Worm (Caenorhabditis elegans) whole organism, early embryonic: ENCODE results near the gene rpoa-12.

Source experiments
- B0310.2 ChIP-seq: sonication (generic microtip); optimal IDR thresholded peaks from 2 replicates; lab custom pipeline; 2016; ENCODE audit warnings: mild to moderate bottlenecking, missing genetic modification characterization, missing compliant biosample characterization
- F13C5.2 ChIP-seq: sonication (generic microtip); optimal IDR thresholded peaks from 2 replicates; lab custom pipeline; 2017; ENCODE audit warnings: mild to moderate bottlenecking, missing genetic modification characterization, inconsistent platforms, missing compliant biosample characterization
- aly-1 ChIP-seq: sonication (generic microtip); optimal IDR thresholded peaks from 2 replicates; lab custom pipeline; 2016; ENCODE audit warnings: missing genetic modification characterization, missing compliant biosample characterization
- ama-1 ChIP-seq: fragments of 150-350 bp; optimal IDR thresholded peaks from 2 replicates; lab custom pipeline; 2014
- ceh-13 ChIP-seq: fragments of 200-800 bp; sonication (Bioruptor generic); optimal IDR thresholded peaks from 2 replicates; lab custom pipeline; 2018; ENCODE audit warnings: mild to moderate bottlenecking, missing genetic modification characterization, missing compliant biosample characterization
- ceh-36 ChIP-seq: sonication (generic microtip); optimal IDR thresholded peaks from 2 replicates; lab custom pipeline; 2016; ENCODE audit warnings: missing genetic modification characterization, inconsistent platforms, missing compliant biosample characterization
- ets-7 ChIP-seq: sonication (generic microtip); optimal IDR thresholded peaks from 2 replicates; lab custom pipeline; 2016; ENCODE audit warnings: missing genotype, missing genetic modification characterization, missing compliant biosample characterization
- flt-1 ChIP-seq: fragments of 200-800 bp; sonication (Bioruptor generic); IDR thresholded peaks from 2 replicates; pipeline ENCODE4 v1.3.6; 2022; ENCODE audit warnings: missing genetic modification characterization, missing compliant biosample characterization
- hmbx-1 ChIP-seq: sonication (generic microtip); optimal IDR thresholded peaks from 2 replicates; lab custom pipeline; 2016; ENCODE audit warnings: mild to moderate bottlenecking, missing genetic modification characterization, missing compliant biosample characterization
- hmg-4 ChIP-seq: fragments of 200-800 bp; sonication (Bioruptor generic); optimal IDR thresholded peaks from 2 replicates; lab custom pipeline; 2018; ENCODE audit warnings: mild to moderate bottlenecking, missing genetic modification characterization, missing compliant biosample characterization
- hnd-1 ChIP-seq: sonication (generic microtip); optimal IDR thresholded peaks from 2 replicates; lab custom pipeline; 2016; ENCODE audit warnings: missing genetic modification characterization, missing compliant biosample characterization
- pes-1 ChIP-seq: fragments of 200-800 bp; sonication (Bioruptor generic); IDR thresholded peaks from 2 replicates; pipeline ENCODE4 v1.3.6; 2022; ENCODE audit warnings: missing genetic modification reagents, missing genetic modification characterization, missing compliant biosample characterization
- scrt-1 ChIP-seq: fragments of 200-800 bp; sonication (Bioruptor generic); IDR thresholded peaks from 2 replicates; pipeline ENCODE4 v1.3.6; 2022; ENCODE audit warnings: missing genetic modification characterization, missing compliant biosample characterization
- sea-1 ChIP-seq: fragments of 200-800 bp; sonication (Bioruptor generic); conservative IDR thresholded peaks from 2 replicates; pipeline ENCODE4 v1.3.6; 2022; ENCODE audit warnings: missing genetic modification characterization, missing compliant biosample characterization
- tbx-11 ChIP-seq: fragments of 200-800 bp; sonication (Bioruptor generic); IDR thresholded peaks from 2 replicates; pipeline ENCODE4 v1.3.6; 2022; ENCODE audit warnings: missing genetic modification characterization, missing compliant biosample characterization
- tbx-37 ChIP-seq: fragments of 200-800 bp; sonication (Bioruptor generic); conservative IDR thresholded peaks from 2 replicates; pipeline ENCODE4 v1.3.6; 2022; ENCODE audit warnings: missing genetic modification reagents, missing genetic modification characterization, missing compliant biosample characterization
- tra-4 ChIP-seq: sonication (generic microtip); optimal IDR thresholded peaks from 2 replicates; lab custom pipeline; 2017; ENCODE audit warnings: missing genetic modification characterization, missing compliant biosample characterization

Gene rpoa-12

ce11 chrV:14394743-14395142 is 28.4 kb downstream of the rpoa-12 start, which contains the start of gene C15H11.13:
Gene C15H11.13, plus strand, starts transcription at chrV:14395043.
- TF ChIP-seq ama-1 (lab: Kevin White, UChicago) (no peak), aly-1 (no peak), flt-1 (GFP tag; lab: Robert Waterston, UW) (no peak), scrt-1 (GFP tag; lab: Robert Waterston, UW) (no peak), tbx-11 (no peak), hnd-1 (tag; lab: Kevin White, UChicago) (no peak), ceh-13 (no peak), hmbx-1 (tag; lab: Kevin White, UChicago) (no peak), tbx-37 (no peak), B0310.2 (no peak), ets-7 (tag; lab: Kevin White, UChicago) (no peak), pes-1 (GFP tag; lab: Robert Waterston, UW) (no peak), tra-4 (tag; lab: Kevin White, UChicago) (no peak), sea-1 (no peak)

- TF ChIP-seq F13C5.2 (tag; lab: Kevin White, UChicago) (no peak), pes-1 (GFP tag; lab: Robert Waterston, UW) (no peak), hmbx-1 (tag; lab: Kevin White, UChicago) (no peak), scrt-1 (GFP tag; lab: Robert Waterston, UW) (no peak), aly-1 (no peak), ets-7 (tag; lab: Kevin White, UChicago) (no peak)
These were observed 29.6 kb downstream of the rpoa-12 start, which contains the start of gene C15H11.1 for ce11 chrV:14393504-14393903. Gene C15H11.1, plus strand, starts transcription at chrV:14393804.

- TF ChIP-seq ceh-13, result no peak
- TF ChIP-seq hnd-1 (tag; lab: Kevin White, UChicago), result no peak
- TF ChIP-seq F13C5.2 (tag; lab: Kevin White, UChicago), result no peak
These were observed 31.3 kb downstream of the rpoa-12 start, which contains the start of gene C15H11.10 for ce11 chrV:14391830-14392229. Gene C15H11.10, plus strand, starts transcription at chrV:14392130.

- no peak for TF ChIP-seq tra-4 (tag; lab: Kevin White, UChicago)
- TF ChIP-seq ama-1 (lab: Kevin White, UChicago), result no peak
- no peak for TF ChIP-seq flt-1 (GFP tag; lab: Robert Waterston, UW)
- TF ChIP-seq hmg-4 (GFP tag; lab: Kevin White, UChicago), result no peak
- no peak for TF ChIP-seq scrt-1 (GFP tag; lab: Robert Waterston, UW)
- no peak for TF ChIP-seq sea-1
- TF ChIP-seq hmbx-1 (tag; lab: Kevin White, UChicago), result no peak
- TF ChIP-seq pes-1 (GFP tag; lab: Robert Waterston, UW), result no peak
These were observed 42.9 kb downstream of the rpoa-12 start for ce11 chrV:14380242-14380641.

- TF ChIP-seq B0310.2 (no peak), sea-1 (no peak), pes-1 (GFP tag; lab: Robert Waterston, UW) (no peak), F13C5.2 (tag; lab: Kevin White, UChicago) (no peak), ceh-13 (no peak), scrt-1 (GFP tag; lab: Robert Waterston, UW) (no peak), flt-1 (GFP tag; lab: Robert Waterston, UW) (no peak), hnd-1 (tag; lab: Kevin White, UChicago) (no peak), ama-1 (lab: Kevin White, UChicago) (no peak), ceh-36 (no peak)
These were observed 44.1 kb downstream of the rpoa-12 start, which contains the start of gene npr-43 for ce11 chrV:14378986-14379385. Gene npr-43, minus strand, starts transcription at chrV:14379086.

ce11 chrV:14378052-14378451 is 45.1 kb downstream of the rpoa-12 start:
- TF ChIP-seq tra-4 (tag; lab: Kevin White, UChicago), result no peak

- TF ChIP-seq ets-7 (tag; lab: Kevin White, UChicago) (no peak), B0310.2 (no peak), ceh-36 (no peak), aly-1 (no peak), F13C5.2 (tag; lab: Kevin White, UChicago) (no peak)
These were observed 50.3 kb downstream of the rpoa-12 start, which contains the start of gene unc-39 for ce11 chrV:14372774-14373173. Gene unc-39, plus strand, starts transcription at chrV:14373074.
